Worm (Caenorhabditis elegans) whole organism, young adult: ENCODE measurements around the gene B0244.17.

Source experiments
- B0035.1 ChIP-seq: sonication (generic microtip); optimal IDR thresholded peaks from 2 replicates; lab custom pipeline; 2016; ENCODE audit warnings: missing genetic modification characterization, mild to moderate bottlenecking, missing compliant biosample characterization, missing genotype, missing genetic modification reagents
- B0336.3 ChIP-seq: fragments of 200-800 bp; sonication (Bioruptor generic); IDR thresholded peaks from 2 replicates; pipeline ENCODE4 v1.3.6; 2022; ENCODE audit warnings: missing genetic modification characterization, missing compliant biosample characterization
- D2030.7 ChIP-seq: fragments of 200-800 bp; sonication (Bioruptor generic); IDR thresholded peaks from 2 replicates; pipeline ENCODE4 v1.3.6; 2022; ENCODE audit warnings: missing genetic modification reagents, missing genetic modification characterization, missing compliant biosample characterization
- F33H1.4 ChIP-seq: fragments of 200-800 bp; sonication (Bioruptor generic); IDR thresholded peaks from 2 replicates; pipeline ENCODE4 v1.3.6; 2022; ENCODE audit warnings: missing genetic modification reagents, missing genetic modification characterization, missing compliant biosample characterization
- F37B4.10 ChIP-seq: fragments of 200-800 bp; sonication (Bioruptor generic); IDR thresholded peaks from 2 replicates; pipeline ENCODE4 v1.3.6; 2022; ENCODE audit warnings: missing genetic modification characterization, missing compliant biosample characterization
- F49E8.2 ChIP-seq: sonication (generic microtip); optimal IDR thresholded peaks from 3 replicates; lab custom pipeline; 2017; ENCODE audit warnings: missing genetic modification characterization, mild to moderate bottlenecking, missing compliant biosample characterization, antibody characterized with exemption, moderate library complexity; ENCODE audit not compliant: insufficient read depth
- F55B11.4 ChIP-seq: sonication (generic microtip); optimal IDR thresholded peaks from 2 replicates; lab custom pipeline; 2016; ENCODE audit warnings: missing compliant biosample characterization, missing genetic modification characterization, borderline replicate concordance; ENCODE audit not compliant: insufficient read depth
- Y53G8AR.9 ChIP-seq: fragments of 200-800 bp; sonication (Bioruptor generic); conservative IDR thresholded peaks from 2 replicates; pipeline ENCODE4 v1.3.6; 2022; ENCODE audit warnings: missing genetic modification reagents, missing genetic modification characterization, missing compliant biosample characterization
- Y67H2A.10 ChIP-seq: fragments of 200-800 bp; sonication (Bioruptor generic); conservative IDR thresholded peaks from 2 replicates; pipeline ENCODE4 v1.3.6; 2022; ENCODE audit warnings: missing genetic modification reagents, missing genetic modification characterization, missing compliant biosample characterization
- Y95B8A.8 ChIP-seq: fragments of 200-800 bp; sonication (Bioruptor generic); IDR thresholded peaks from 2 replicates; pipeline ENCODE4 v1.3.6; 2022; ENCODE audit warnings: missing genetic modification reagents, missing genetic modification characterization, missing compliant biosample characterization
- athp-1 ChIP-seq: sonication (generic microtip); optimal IDR thresholded peaks from 2 replicates; lab custom pipeline; 2017; ENCODE audit warnings: mild to moderate bottlenecking, missing genetic modification characterization, missing compliant biosample characterization
- attf-3 ChIP-seq: fragments of 200-800 bp; sonication (Bioruptor generic); conservative IDR thresholded peaks from 2 replicates; pipeline ENCODE4 v1.3.6; 2022; ENCODE audit warnings: missing genetic modification reagents, missing genetic modification characterization, missing compliant biosample characterization
- attf-5 ChIP-seq: fragments of 200-800 bp; sonication (Bioruptor generic); optimal IDR thresholded peaks from 2 replicates; lab custom pipeline; 2018; ENCODE audit warnings: mild to moderate bottlenecking, missing genetic modification characterization, missing compliant biosample characterization
- bed-2 ChIP-seq: fragments of 200-800 bp; sonication (Bioruptor generic); IDR thresholded peaks from 2 replicates; pipeline ENCODE4 v1.3.6; 2022; ENCODE audit warnings: missing genetic modification reagents, missing genetic modification characterization, missing compliant biosample characterization
- ccch-3 ChIP-seq: fragments of 200-800 bp; sonication (Bioruptor generic); optimal IDR thresholded peaks from 2 replicates; lab custom pipeline; 2018; ENCODE audit warnings: mild to moderate bottlenecking, missing genetic modification characterization, missing compliant biosample characterization
- cebp-1 ChIP-seq, 2 experiments: fragments of 200-800 bp in 1 of 2; sonication (Bioruptor generic) in 1 of 2; sonication (generic microtip) in 1 of 2; IDR thresholded peaks in 1 of 2; optimal IDR thresholded peaks in 1 of 2; 2 replicates each; pipeline versions ENCODE4 v1.3.6 to Lab custom; 2017 to 2022; ENCODE audit warnings: missing compliant biosample characterization in 2 of 2, missing genetic modification characterization in 2 of 2, mild to moderate bottlenecking in 1 of 2, missing genetic modification reagents in 1 of 2, moderate library complexity in 1 of 2
- cebp-2 ChIP-seq: fragments of 200-800 bp; sonication (Bioruptor generic); IDR thresholded peaks from 2 replicates; pipeline ENCODE4 v1.3.6; 2022; ENCODE audit warnings: missing genetic modification characterization, missing compliant biosample characterization
- ceh-100 ChIP-seq: fragments of 200-800 bp; sonication (Bioruptor generic); IDR thresholded peaks from 2 replicates; pipeline ENCODE4 v1.3.6; 2022; ENCODE audit warnings: missing genetic modification reagents, missing genetic modification characterization, missing compliant biosample characterization
- chd-7 ChIP-seq: sonication (generic microtip); optimal IDR thresholded peaks from 2 replicates; lab custom pipeline; 2016; ENCODE audit warnings: mild to moderate bottlenecking, missing genetic modification characterization, moderate library complexity, missing compliant biosample characterization
- dpff-1 ChIP-seq: sonication (generic microtip); optimal IDR thresholded peaks from 2 replicates; lab custom pipeline; 2017; ENCODE audit warnings: mild to moderate bottlenecking, missing genetic modification characterization, missing compliant biosample characterization
- dpl-1 ChIP-seq: fragments of 150-350 bp; optimal IDR thresholded peaks from 2 replicates; lab custom pipeline; 2014; ENCODE audit warnings: missing biosample characterization, missing genetic modification reagents, missing genetic modification characterization
- egl-18 ChIP-seq: fragments of 200-800 bp; sonication (Bioruptor generic); IDR thresholded peaks from 2 replicates; pipeline ENCODE4 v1.3.6; 2022; ENCODE audit warnings: missing genetic modification reagents, missing genetic modification characterization, missing compliant biosample characterization
- ets-4 ChIP-seq: fragments of 200-800 bp; sonication (Bioruptor generic); optimal IDR thresholded peaks from 2 replicates; lab custom pipeline; 2018; ENCODE audit warnings: mild to moderate bottlenecking, missing genetic modification characterization, missing compliant biosample characterization
- gei-17 ChIP-seq: fragments of 200-800 bp; sonication (Bioruptor generic); optimal IDR thresholded peaks from 2 replicates; lab custom pipeline; 2018; ENCODE audit warnings: mild to moderate bottlenecking, missing genetic modification characterization, missing compliant biosample characterization
- hrde-1 ChIP-seq: sonication (generic microtip); optimal IDR thresholded peaks from 2 replicates; lab custom pipeline; 2016; ENCODE audit warnings: missing genetic modification characterization, mild to moderate bottlenecking, missing compliant biosample characterization, moderate library complexity, missing genotype, missing genetic modification reagents, borderline replicate concordance
- hsf-1 ChIP-seq: fragments of 200-800 bp; sonication (Bioruptor generic); IDR thresholded peaks from 2 replicates; pipeline ENCODE4 v1.3.6; 2022; ENCODE audit warnings: missing genetic modification reagents, missing genetic modification characterization, missing compliant biosample characterization
- lin-35 ChIP-seq, 3 experiments: fragments of 150-350 bp in 2 of 3; sonication (generic microtip) in 1 of 3; optimal IDR thresholded peaks; 2 replicates each; lab custom pipeline; 2014 to 2018; ENCODE audit warnings: missing biosample characterization in 3 of 3, missing genetic modification characterization in 3 of 3, missing genetic modification reagents in 3 of 3
- lin-54 ChIP-seq: fragments of 200-800 bp; sonication (Bioruptor generic); optimal IDR thresholded peaks from 2 replicates; lab custom pipeline; 2018; ENCODE audit warnings: mild to moderate bottlenecking, missing genetic modification characterization, missing compliant biosample characterization
- madf-3 ChIP-seq: fragments of 200-800 bp; sonication (Bioruptor generic); IDR thresholded peaks from 2 replicates; pipeline ENCODE4 v1.3.6; 2022; ENCODE audit warnings: missing genetic modification reagents, missing genetic modification characterization, missing compliant biosample characterization
- madf-8 ChIP-seq: fragments of 200-800 bp; sonication (Bioruptor generic); conservative IDR thresholded peaks from 2 replicates; pipeline ENCODE4 v1.3.6; 2022; ENCODE audit warnings: missing genetic modification reagents, missing genetic modification characterization, missing compliant biosample characterization
- nfya-2 ChIP-seq: fragments of 200-800 bp; sonication (Bioruptor generic); IDR thresholded peaks from 2 replicates; pipeline ENCODE4 v1.3.6; 2022; ENCODE audit warnings: missing genetic modification reagents, missing genetic modification characterization, missing compliant biosample characterization
- nhr-179 ChIP-seq: sonication (generic microtip); optimal IDR thresholded peaks from 2 replicates; lab custom pipeline; 2016; ENCODE audit warnings: mild to moderate bottlenecking, missing genetic modification characterization, missing compliant biosample characterization
- nhr-90 ChIP-seq: sonication (generic microtip); optimal IDR thresholded peaks from 2 replicates; lab custom pipeline; 2016; ENCODE audit warnings: missing genotype, mild to moderate bottlenecking, missing genetic modification characterization, missing compliant biosample characterization
- pbrm-1 ChIP-seq: fragments of 200-800 bp; sonication (Bioruptor generic); IDR thresholded peaks from 2 replicates; pipeline ENCODE4 v1.3.6; 2022; ENCODE audit warnings: missing genetic modification reagents, missing genetic modification characterization, missing compliant biosample characterization
- sea-2 ChIP-seq: fragments of 200-800 bp; sonication (Bioruptor generic); IDR thresholded peaks from 2 replicates; pipeline ENCODE4 v1.3.6; 2022; ENCODE audit warnings: missing genetic modification characterization, missing compliant biosample characterization
- snpc-1.1 ChIP-seq: sonication (generic microtip); optimal IDR thresholded peaks from 2 replicates; lab custom pipeline; 2017; ENCODE audit warnings: missing genetic modification characterization, mild to moderate bottlenecking, missing compliant biosample characterization, antibody characterized with exemption, moderate library complexity, missing genotype, missing genetic modification reagents; ENCODE audit not compliant: insufficient read depth
- snpc-3.4 ChIP-seq: sonication (generic microtip); optimal IDR thresholded peaks from 2 replicates; lab custom pipeline; 2017; ENCODE audit warnings: missing genetic modification characterization, mild to moderate bottlenecking, missing compliant biosample characterization, antibody characterized with exemption, moderate library complexity, missing genotype, missing genetic modification reagents
- tlf-1 ChIP-seq: fragments of 200-800 bp; sonication (Bioruptor generic); optimal IDR thresholded peaks from 2 replicates; lab custom pipeline; 2018; ENCODE audit warnings: mild to moderate bottlenecking, missing genetic modification characterization, missing compliant biosample characterization
- zim-3 ChIP-seq: sonication (generic microtip); optimal IDR thresholded peaks from 2 replicates; lab custom pipeline; 2017; ENCODE audit warnings: mild to moderate bottlenecking, missing genetic modification characterization, moderate library complexity, missing compliant biosample characterization
- ztf-22 ChIP-seq: fragments of 200-800 bp; sonication (Bioruptor generic); optimal IDR thresholded peaks from 2 replicates; lab custom pipeline; 2018; ENCODE audit warnings: mild to moderate bottlenecking, missing genetic modification characterization, moderate library complexity, missing compliant biosample characterization
- ztf-26 ChIP-seq: sonication (generic microtip); optimal IDR thresholded peaks from 2 replicates; lab custom pipeline; 2017; ENCODE audit warnings: missing genetic modification characterization, missing compliant biosample characterization

Gene B0244.17

ce11 chrIII:5719832-5720194 lies 13.2 kb upstream of the B0244.17 start (continued):
- TF ChIP-seq hrde-1 (tag; lab: Kevin White, UChicago) (no peak), nfya-2 (GFP tag; lab: Robert Waterston, UW) (no peak), madf-8 (GFP tag; lab: Robert Waterston, UW) (peak; percentile 69), madf-3 (GFP tag; lab: Robert Waterston, UW) (0 out of 2 replicates have a peak, but pooled peaks have one; percentile 17), dpl-1 (GFP tag; lab: Kevin White, UChicago) (peak; percentile 78), F33H1.4 (GFP tag; lab: Robert Waterston, UW) (peak; percentile 79), D2030.7 (GFP tag; lab: Robert Waterston, UW) (peak; percentile 49; the same call in 1 of the 2 replicates), attf-3 (GFP tag; lab: Robert Waterston, UW) (no peak), nhr-90 (tag; lab: Kevin White, UChicago) (no peak), F49E8.2 (tag; lab: Kevin White, UChicago) (peak; percentile 40), lin-35 (GFP tag; optimal IDR thresholded peaks at IDR 0.05; lab: Kevin White, UChicago) (peak; percentile 48 to 75 (median 60)), tlf-1 (GFP tag; lab: Kevin White, UChicago) (peak; percentile 64), Y95B8A.8 (GFP tag; lab: Robert Waterston, UW) (no peak), pbrm-1 (GFP tag; lab: Robert Waterston, UW) (peak; percentile 50; the same call in 1 of the 2 replicates), Y67H2A.10 (GFP tag; lab: Robert Waterston, UW) (no peak), lin-54 (peak; percentile 98)

- no peak for TF ChIP-seq tlf-1 (GFP tag; lab: Kevin White, UChicago)
Measured at ce11 chrIII:5720266-5721019, 12.6 kb upstream of the B0244.17 start.

DNA sequence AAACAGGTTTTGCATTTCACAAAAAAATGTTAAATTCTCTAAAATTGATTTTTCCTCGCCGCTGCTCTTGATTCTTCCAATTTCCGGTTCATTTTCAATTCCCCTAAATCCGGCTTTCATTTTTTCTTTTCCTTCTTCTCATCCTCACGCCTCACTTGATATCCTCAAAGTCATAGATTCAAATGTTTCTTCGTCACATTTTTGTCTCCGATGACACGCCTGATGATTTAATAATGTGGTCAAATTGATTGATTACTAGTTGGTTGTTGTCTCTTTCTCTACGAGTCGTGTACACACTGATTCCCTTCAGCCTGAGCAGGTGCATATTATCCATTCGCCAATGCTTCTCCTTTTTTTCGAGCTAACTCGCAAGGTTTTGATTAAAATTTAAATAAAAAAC lies 11.5 kb upstream of the B0244.17 start:
- TF ChIP-seq F55B11.4 (tag; lab: Kevin White, UChicago) (no peak), Y53G8AR.9 (GFP tag; lab: Robert Waterston, UW) (no peak), ceh-100 (no peak), ets-4 (GFP tag; lab: Kevin White, UChicago) (no peak), hsf-1 (no peak)

ce11 chrIII:5721888-5722287 lies 11.1 kb upstream of the B0244.17 start:
- TF ChIP-seq snpc-3.4 (no peak), bed-2 (GFP tag; lab: Robert Waterston, UW) (0 out of 2 replicates have a peak, but pooled peaks have one; percentile 50), ztf-22 (GFP tag; lab: Kevin White, UChicago) (no peak), ztf-26 (tag; lab: Kevin White, UChicago) (no peak), B0336.3 (no peak), egl-18 (GFP tag; lab: Robert Waterston, UW) (no peak), attf-5 (GFP tag; lab: Kevin White, UChicago) (peak; percentile 34), zim-3 (tag; lab: Kevin White, UChicago) (peak; percentile 5), cebp-1 (GFP tag; IDR thresholded peaks at IDR 0.05; lab: Robert Waterston, UW) (no peak), cebp-1 (tag; optimal IDR thresholded peaks at IDR 0.05; lab: Kevin White, UChicago) (peak; percentile 51), snpc-1.1 (tag; lab: Kevin White, UChicago) (no peak), F37B4.10 (GFP tag; lab: Robert Waterston, UW) (no peak), dpff-1 (tag; lab: Kevin White, UChicago) (no peak), chd-7 (peak; percentile 20), sea-2 (GFP tag; lab: Robert Waterston, UW) (no peak), cebp-2 (no peak), Y53G8AR.9 (GFP tag; lab: Robert Waterston, UW) (0 out of 2 replicates have a peak, but pooled peaks have one; percentile 53), tlf-1 (GFP tag; lab: Kevin White, UChicago) (peak; percentile 16), B0035.1 (tag; lab: Kevin White, UChicago) (no peak), ccch-3 (GFP tag; lab: Kevin White, UChicago) (peak; percentile 36), athp-1 (peak; percentile 12), nhr-179 (tag; lab: Kevin White, UChicago) (no peak), gei-17 (peak; percentile 4)
